Worm (Caenorhabditis elegans) whole organism, L4 larva: Measurements from ENCODE around the gene pbo-6.

Experiments used
- ZK546.5 ChIP-seq, 2 experiments: sonication (generic microtip); optimal IDR thresholded peaks; 2 replicates each; lab custom pipeline; 2017; ENCODE audit warnings: missing biosample characterization in 2 of 2, missing genetic modification characterization in 2 of 2
- ama-1 ChIP-seq: fragments of 150-350 bp; optimal IDR thresholded peaks from 2 replicates; lab custom pipeline; 2014; ENCODE audit warnings: inconsistent platforms, mixed read lengths
- ceh-20 ChIP-seq: fragments of 200-800 bp; sonication (Bioruptor generic); IDR thresholded peaks from 2 replicates; pipeline ENCODE4 v1.3.6; 2022; ENCODE audit warnings: missing genetic modification reagents, missing genetic modification characterization, missing compliant biosample characterization
- dpl-1 ChIP-seq: fragments of 150-350 bp; optimal IDR thresholded peaks from 2 replicates; lab custom pipeline; 2014; ENCODE audit warnings: missing biosample characterization, missing genetic modification reagents, missing genetic modification characterization
- lin-39 ChIP-seq: fragments of 150-350 bp; optimal IDR thresholded peaks from 2 replicates; lab custom pipeline; 2014; ENCODE audit warnings: missing biosample characterization, missing genetic modification reagents, missing genetic modification characterization
- mdl-1 ChIP-seq, 2 experiments: fragments of 150-350 bp in 1 of 2; sonication (generic microtip) in 1 of 2; optimal IDR thresholded peaks; 2 replicates each; lab custom pipeline; 2014 to 2017; ENCODE audit warnings: missing biosample characterization in 2 of 2, missing genetic modification characterization in 2 of 2
- nhr-6 ChIP-seq: fragments of 150-350 bp; optimal IDR thresholded peaks from 2 replicates; lab custom pipeline; 2014; ENCODE audit warnings: missing biosample characterization, missing genetic modification characterization
- sdz-12 ChIP-seq: fragments of 200-800 bp; sonication (Bioruptor generic); optimal IDR thresholded peaks from 2 replicates; lab custom pipeline; 2018; ENCODE audit warnings: mild to moderate bottlenecking, missing genetic modification characterization, missing compliant biosample characterization
- unc-39 ChIP-seq: sonication (generic microtip); optimal IDR thresholded peaks from 2 replicates; lab custom pipeline; 2017; ENCODE audit warnings: missing biosample characterization, missing genetic modification characterization
- ztf-11 ChIP-seq: fragments of 150-350 bp; optimal IDR thresholded peaks from 2 replicates; lab custom pipeline; 2014; ENCODE audit warnings: missing biosample characterization, missing genetic modification characterization

DNA sequence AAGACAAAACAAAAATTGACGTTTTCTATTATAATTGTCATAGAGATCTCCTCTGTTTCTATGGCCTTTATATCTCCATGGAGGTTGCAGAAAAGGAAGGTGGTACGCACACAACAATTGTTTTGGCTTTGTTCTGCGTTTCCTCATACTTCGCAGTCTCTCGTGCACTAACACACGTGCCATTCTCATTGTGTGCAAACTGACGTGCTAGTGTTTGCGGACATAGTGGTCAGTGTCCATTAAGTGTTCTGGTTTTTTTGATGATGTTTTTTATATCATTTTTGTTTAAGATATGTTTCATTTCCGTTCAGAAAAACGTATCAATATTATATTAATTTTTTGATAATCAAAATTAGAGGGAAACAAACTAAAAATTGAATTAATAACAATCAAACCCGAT lies 22.6 kb downstream of the pbo-6 start, which contains the start of gene C36E6.2:
- TF ChIP-seq mdl-1 (tag; optimal IDR thresholded peaks at IDR 0.05; lab: Kevin White, UChicago) = peak; percentile 97 to 99
- TF ChIP-seq unc-39 (tag; lab: Kevin White, UChicago) = no peak
- TF ChIP-seq nhr-6 (tag; lab: Kevin White, UChicago) = peak; percentile 50
- peak; percentile 62 for TF ChIP-seq dpl-1 (GFP tag; lab: Kevin White, UChicago)
- TF ChIP-seq ZK546.5 (tag; optimal IDR thresholded peaks at IDR 0.05; lab: Kevin White, UChicago) = no peak
- no peak for TF ChIP-seq sdz-12
- TF ChIP-seq ceh-20 (GFP tag; lab: Robert Waterston, UW) = no peak
- no peak for TF ChIP-seq ama-1 (lab: Kevin White, UChicago)
- TF ChIP-seq ztf-11 (tag; lab: Kevin White, UChicago) = no peak
- TF ChIP-seq lin-39 (tag; lab: Kevin White, UChicago) = no peak
